Worm (Caenorhabditis elegans) whole organism, L4 larva: Measurements from ENCODE around the gene T09A5.14.

Source experiments
- F26F4.8 ChIP-seq: fragments of 200-800 bp; sonication (Bioruptor generic); conservative IDR thresholded peaks from 2 replicates; pipeline ENCODE4 v1.3.6; 2022; ENCODE audit warnings: missing genetic modification characterization, missing compliant biosample characterization
- F49E8.2 ChIP-seq: sonication (generic microtip); optimal IDR thresholded peaks from 2 replicates; lab custom pipeline; 2016; ENCODE audit warnings: missing compliant biosample characterization, mild to moderate bottlenecking, missing genetic modification characterization, borderline replicate concordance
- T20F7.1 ChIP-seq: fragments of 200-800 bp; sonication (Bioruptor generic); optimal IDR thresholded peaks from 2 replicates; lab custom pipeline; 2018; ENCODE audit warnings: mild to moderate bottlenecking, missing genetic modification characterization, missing compliant biosample characterization
- Y5F2A.4 ChIP-seq: fragments of 200-800 bp; sonication (Bioruptor generic); optimal IDR thresholded peaks from 2 replicates; lab custom pipeline; 2018; ENCODE audit warnings: mild to moderate bottlenecking, missing genetic modification characterization, missing compliant biosample characterization
- ZK546.5 ChIP-seq, 2 experiments: sonication (generic microtip); optimal IDR thresholded peaks; 2 replicates each; lab custom pipeline; 2017; ENCODE audit warnings: missing biosample characterization in 2 of 2, missing genetic modification characterization in 2 of 2
- arid-1 ChIP-seq: fragments of 200-800 bp; sonication (Bioruptor generic); conservative IDR thresholded peaks from 2 replicates; pipeline ENCODE4 v1.3.6; 2022; ENCODE audit warnings: missing genetic modification reagents, missing genetic modification characterization, missing compliant biosample characterization
- ceh-20 ChIP-seq: fragments of 200-800 bp; sonication (Bioruptor generic); IDR thresholded peaks from 2 replicates; pipeline ENCODE4 v1.3.6; 2022; ENCODE audit warnings: missing genetic modification reagents, missing genetic modification characterization, missing compliant biosample characterization
- ceh-32 ChIP-seq: sonication (generic microtip); optimal IDR thresholded peaks from 2 replicates; lab custom pipeline; 2016; ENCODE audit warnings: mild to moderate bottlenecking, missing genetic modification characterization, missing compliant biosample characterization; ENCODE audit not compliant: poor library complexity
- cey-2 ChIP-seq: sonication (generic microtip); optimal IDR thresholded peaks from 3 replicates; lab custom pipeline; 2017; ENCODE audit warnings: missing genetic modification characterization, mild to moderate bottlenecking, missing compliant biosample characterization, antibody characterized with exemption, borderline replicate concordance; ENCODE audit not compliant: insufficient read depth
- ctbp-1 ChIP-seq: fragments of 200-800 bp; sonication (Bioruptor generic); IDR thresholded peaks from 2 replicates; pipeline ENCODE4 v1.3.6; 2022; ENCODE audit warnings: missing genetic modification reagents, missing genetic modification characterization, missing compliant biosample characterization
- daf-16 ChIP-seq, 3 experiments: sonication (generic microtip); optimal IDR thresholded peaks; 2 replicates each; lab custom pipeline; 2016 to 2017; ENCODE audit warnings: missing genetic modification characterization in 3 of 3, missing genetic modification reagents in 3 of 3, mild to moderate bottlenecking in 2 of 3, missing compliant biosample characterization in 2 of 3, missing biosample characterization in 1 of 3, moderate library complexity in 1 of 3
- dmd-6 ChIP-seq: fragments of 200-800 bp; sonication (Bioruptor generic); IDR thresholded peaks from 2 replicates; pipeline ENCODE4 v1.3.6; 2022; ENCODE audit warnings: missing genetic modification reagents, missing genetic modification characterization, missing compliant biosample characterization
- dve-1 ChIP-seq: sonication (generic microtip); optimal IDR thresholded peaks from 2 replicates; lab custom pipeline; 2017; ENCODE audit warnings: antibody characterized with exemption, mild to moderate bottlenecking, missing genetic modification characterization, missing compliant biosample characterization; ENCODE audit not compliant: insufficient read depth
- fkh-10 ChIP-seq: fragments of 150-350 bp; optimal IDR thresholded peaks from 2 replicates; lab custom pipeline; 2014; ENCODE audit warnings: missing biosample characterization, missing genetic modification reagents, missing genetic modification characterization
- gei-8 ChIP-seq: fragments of 200-800 bp; sonication (Bioruptor generic); optimal IDR thresholded peaks from 2 replicates; lab custom pipeline; 2018; ENCODE audit warnings: mild to moderate bottlenecking, missing genetic modification characterization, missing compliant biosample characterization
- hlh-11 ChIP-seq: fragments of 200-800 bp; sonication (Bioruptor generic); optimal IDR thresholded peaks from 2 replicates; lab custom pipeline; 2018; ENCODE audit warnings: mild to moderate bottlenecking, missing genetic modification characterization, missing compliant biosample characterization
- hmg-1.1 ChIP-seq: fragments of 200-800 bp; sonication (Bioruptor generic); IDR thresholded peaks from 2 replicates; pipeline ENCODE4 v1.3.6; 2022; ENCODE audit warnings: missing genetic modification reagents, missing genetic modification characterization, missing compliant biosample characterization
- jun-1 ChIP-seq: fragments of 150-350 bp; optimal IDR thresholded peaks from 2 replicates; lab custom pipeline; 2014; ENCODE audit warnings: missing biosample characterization, missing genetic modification reagents, missing genetic modification characterization
- lin-1 ChIP-seq: fragments of 200-800 bp; sonication (Bioruptor generic); IDR thresholded peaks from 2 replicates; pipeline ENCODE4 v1.3.6; 2022; ENCODE audit warnings: missing genetic modification reagents, missing genetic modification characterization, missing compliant biosample characterization
- lin-38 ChIP-seq: fragments of 200-800 bp; sonication (Bioruptor generic); IDR thresholded peaks from 2 replicates; pipeline ENCODE4 v1.3.6; 2022; ENCODE audit warnings: missing genetic modification reagents, missing genetic modification characterization, missing compliant biosample characterization
- madf-5 ChIP-seq, 2 experiments: fragments of 200-800 bp; sonication (Bioruptor generic); IDR thresholded peaks; 2 replicates each; pipeline ENCODE4 v1.3.6; 2022; ENCODE audit warnings: missing compliant biosample characterization in 2 of 2, missing genetic modification characterization in 2 of 2
- madf-9 ChIP-seq: fragments of 200-800 bp; sonication (Bioruptor generic); conservative IDR thresholded peaks from 2 replicates; pipeline ENCODE4 v1.3.6; 2022; ENCODE audit warnings: missing genetic modification reagents, missing genetic modification characterization, missing compliant biosample characterization
- mdl-1 ChIP-seq, 2 experiments: fragments of 150-350 bp in 1 of 2; sonication (generic microtip) in 1 of 2; optimal IDR thresholded peaks; 2 replicates each; lab custom pipeline; 2014 to 2017; ENCODE audit warnings: missing biosample characterization in 2 of 2, missing genetic modification characterization in 2 of 2
- mep-1 ChIP-seq: fragments of 150-350 bp; sonication (generic microtip); optimal IDR thresholded peaks from 3 replicates; lab custom pipeline; 2014; ENCODE audit warnings: missing biosample characterization, missing genetic modification characterization
- mes-2 ChIP-seq: sonication (generic microtip); optimal IDR thresholded peaks from 2 replicates; lab custom pipeline; 2016; ENCODE audit warnings: missing genotype, mild to moderate bottlenecking, missing genetic modification characterization, missing compliant biosample characterization; ENCODE audit not compliant: poor library complexity, severe bottlenecking
- mxl-3 ChIP-seq: fragments of 200-800 bp; sonication (Bioruptor generic); optimal IDR thresholded peaks from 2 replicates; lab custom pipeline; 2018; ENCODE audit warnings: mild to moderate bottlenecking, missing genetic modification characterization, missing compliant biosample characterization
- nhr-102 ChIP-seq: sonication (generic microtip); optimal IDR thresholded peaks from 2 replicates; lab custom pipeline; 2016; ENCODE audit warnings: mild to moderate bottlenecking, missing genetic modification characterization, moderate library complexity, missing compliant biosample characterization
- nhr-237 ChIP-seq: sonication (generic microtip); optimal IDR thresholded peaks from 2 replicates; lab custom pipeline; 2017; ENCODE audit warnings: missing biosample characterization, missing genetic modification characterization
- nhr-25 ChIP-seq: sonication (generic microtip); optimal IDR thresholded peaks from 2 replicates; lab custom pipeline; 2017; ENCODE audit warnings: missing genetic modification characterization, mild to moderate bottlenecking, missing compliant biosample characterization, antibody characterized with exemption, moderate library complexity, borderline replicate concordance; ENCODE audit not compliant: insufficient read depth
- nhr-28 ChIP-seq: fragments of 150-350 bp; optimal IDR thresholded peaks from 2 replicates; lab custom pipeline; 2014; ENCODE audit warnings: missing biosample characterization, missing genetic modification characterization
- nhr-48 ChIP-seq: sonication (generic microtip); optimal IDR thresholded peaks from 2 replicates; lab custom pipeline; 2016; ENCODE audit warnings: mild to moderate bottlenecking, missing genetic modification characterization, missing compliant biosample characterization
- nhr-77 ChIP-seq: fragments of 150-350 bp; optimal IDR thresholded peaks from 2 replicates; lab custom pipeline; 2014; ENCODE audit warnings: missing biosample characterization, missing genetic modification characterization
- pha-4 ChIP-seq, 2 experiments: fragments of 150-350 bp in 1 of 2; fragments of 200-800 bp in 1 of 2; sonication (Bioruptor generic) in 1 of 2; IDR thresholded peaks in 1 of 2; optimal IDR thresholded peaks in 1 of 2; 2 replicates each; pipeline versions ENCODE4 v1.3.6 to Lab custom; 2014 to 2022; ENCODE audit warnings: missing genetic modification characterization in 2 of 2, missing genetic modification reagents in 2 of 2, missing biosample characterization in 1 of 2, missing compliant biosample characterization in 1 of 2
- php-3 ChIP-seq: fragments of 200-800 bp; sonication (Bioruptor generic); IDR thresholded peaks from 2 replicates; pipeline ENCODE4 v1.3.6; 2022; ENCODE audit warnings: missing genetic modification reagents, missing genetic modification characterization, missing compliant biosample characterization
- pqm-1 ChIP-seq: sonication (generic microtip); optimal IDR thresholded peaks from 2 replicates; lab custom pipeline; 2017; ENCODE audit warnings: missing biosample characterization, missing genetic modification characterization
- rbr-2 ChIP-seq: sonication (generic microtip); optimal IDR thresholded peaks from 2 replicates; lab custom pipeline; 2016; ENCODE audit warnings: missing genotype, missing genetic modification characterization, missing compliant biosample characterization
- saeg-2 ChIP-seq: fragments of 200-800 bp; sonication (Bioruptor generic); IDR thresholded peaks from 2 replicates; pipeline ENCODE4 v1.3.6; 2022; ENCODE audit warnings: missing genetic modification reagents, missing genetic modification characterization, missing compliant biosample characterization
- skn-1 ChIP-seq: fragments of 150-350 bp; optimal IDR thresholded peaks from 2 replicates; lab custom pipeline; 2014; ENCODE audit warnings: missing biosample characterization, missing genetic modification characterization
- tra-1 ChIP-seq: fragments of 200-800 bp; sonication (Bioruptor generic); IDR thresholded peaks from 2 replicates; pipeline ENCODE4 v1.3.6; 2022; ENCODE audit warnings: missing genetic modification reagents, missing genetic modification characterization, missing compliant biosample characterization
- unc-130 ChIP-seq: sonication (generic microtip); optimal IDR thresholded peaks from 2 replicates; lab custom pipeline; 2016; ENCODE audit warnings: missing genetic modification reagents, missing genetic modification characterization, missing compliant biosample characterization
- unc-62 ChIP-seq, 3 experiments: fragments of 150-350 bp in 1 of 3; sonication (generic microtip); optimal IDR thresholded peaks in 2 of 3; peaks in 1 of 3; 1 replicate in 1 of 3; 2 replicates in 2 of 3; lab custom pipeline; 2014 to 2017; ENCODE audit warnings: missing biosample characterization in 3 of 3, missing genetic modification characterization in 3 of 3, missing genetic modification reagents in 3 of 3, missing genotype in 1 of 3
- ztf-11 ChIP-seq: fragments of 150-350 bp; optimal IDR thresholded peaks from 2 replicates; lab custom pipeline; 2014; ENCODE audit warnings: missing biosample characterization, missing genetic modification characterization

Gene T09A5.14

DNA sequence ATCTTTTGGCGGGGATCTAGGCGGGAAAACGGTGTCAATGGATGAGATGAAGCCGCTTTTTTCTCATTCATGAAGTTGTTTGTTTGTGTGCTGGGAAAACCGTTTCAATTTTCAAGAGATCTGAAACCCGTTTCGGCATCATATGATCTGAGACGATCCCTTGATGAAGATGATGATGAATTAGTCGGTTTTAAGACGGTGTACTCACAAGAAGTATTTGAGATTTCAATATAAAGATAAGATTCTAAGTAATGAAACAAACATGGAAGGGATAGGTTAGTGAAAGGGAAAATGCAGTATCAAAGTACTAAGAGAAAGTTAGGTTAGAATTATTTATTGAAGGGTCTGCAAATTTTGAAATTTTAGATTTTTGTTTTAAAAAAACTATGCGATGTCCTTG, 24.0 kb upstream of the T09A5.14 start:
- TF ChIP-seq madf-5 (GFP tag; IDR thresholded peaks at IDR 0.05; lab: Robert Waterston, UW) (no peak), unc-62 (GFP tag; optimal IDR thresholded peaks at IDR 0.05 in 1 of 2; lab: Kevin White, UChicago) (peak in 1 of 2 experiments; percentile 98), unc-62 (tag; optimal IDR thresholded peaks at IDR 0.05; lab: Kevin White, UChicago) (no peak)

DNA sequence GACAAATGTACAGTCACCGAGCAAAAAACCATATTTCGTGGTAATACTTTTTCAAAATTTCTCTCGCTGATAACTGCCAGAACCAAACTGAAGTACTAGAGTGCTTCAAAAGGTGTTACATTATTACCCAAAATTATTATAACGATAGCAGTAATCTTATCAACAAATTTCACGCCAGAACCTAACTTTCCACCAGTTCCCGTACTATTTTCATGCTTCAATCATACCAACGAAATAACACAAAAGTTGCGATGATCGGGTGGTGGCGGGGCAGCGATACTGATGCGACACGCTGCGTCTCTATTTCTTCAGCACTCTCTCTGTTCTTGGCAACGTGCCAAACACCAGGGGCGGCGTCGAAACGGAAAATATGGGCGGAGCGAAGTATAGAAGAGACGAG, 23.2 kb upstream of the T09A5.14 start:
- TF ChIP-seq skn-1 (tag; lab: Kevin White, UChicago) (no peak), lin-38 (GFP tag; lab: Robert Waterston, UW) (no peak), mdl-1 (tag; optimal IDR thresholded peaks at IDR 0.05; lab: Kevin White, UChicago) (peak in 1 of 2 experiments; percentile 31), hlh-11 (tag; lab: Kevin White, UChicago) (peak; percentile 87), lin-1 (peak; percentile 40; the same call in 1 of the 2 replicates), cey-2 (peak; percentile 10), ceh-32 (tag; lab: Kevin White, UChicago) (no peak), madf-9 (GFP tag; lab: Robert Waterston, UW) (0 out of 2 replicates have a peak, but pooled peaks have one; percentile 13), pqm-1 (tag; lab: Kevin White, UChicago) (peak; percentile 95), php-3 (GFP tag; lab: Robert Waterston, UW) (peak; percentile 72; the same call in 1 of the 2 replicates), T20F7.1 (peak; percentile 8), jun-1 (tag; lab: Kevin White, UChicago) (peak; percentile 22), arid-1 (GFP tag; lab: Robert Waterston, UW) (no peak), gei-8 (GFP tag; lab: Kevin White, UChicago) (no peak), nhr-77 (tag; lab: Kevin White, UChicago) (peak; percentile 33), ceh-20 (GFP tag; lab: Robert Waterston, UW) (no peak), F26F4.8 (GFP tag; lab: Robert Waterston, UW) (no peak), fkh-10 (GFP tag; lab: Kevin White, UChicago) (no peak), daf-16 (GFP tag; optimal IDR thresholded peaks at IDR 0.05; lab: Kevin White, UChicago) (peak in 1 of 2 experiments; percentile 27), daf-16 (tag; optimal IDR thresholded peaks at IDR 0.05; lab: Kevin White, UChicago) (peak; percentile 42), tra-1 (peak; percentile 84; the same call in 1 of the 2 replicates), nhr-25 (tag; lab: Kevin White, UChicago) (no peak), nhr-48 (tag; lab: Kevin White, UChicago) (peak; percentile 68), nhr-237 (tag; lab: Kevin White, UChicago) (no peak), unc-62 (GFP tag; optimal IDR thresholded peaks at IDR 0.05 in 1 of 2; lab: Kevin White, UChicago) (peak in 1 of 2 experiments; percentile 93), unc-62 (tag; optimal IDR thresholded peaks at IDR 0.05; lab: Kevin White, UChicago) (no peak), pha-4 (GFP tag; IDR thresholded peaks at IDR 0.05; lab: Robert Waterston, UW) (peak; percentile 52; the same call in 1 of the 2 replicates), pha-4 (tag; optimal IDR thresholded peaks at IDR 0.05; lab: Kevin White, UChicago) (no peak), dve-1 (tag; lab: Kevin White, UChicago) (peak; percentile 70), rbr-2 (tag; lab: Kevin White, UChicago) (no peak), ctbp-1 (GFP tag; lab: Robert Waterston, UW) (no peak), mep-1 (tag; lab: Kevin White, UChicago) (peak; percentile 23), unc-130 (GFP tag; lab: Kevin White, UChicago) (no peak), nhr-102 (tag; lab: Kevin White, UChicago) (peak; percentile 16), ZK546.5 (tag; optimal IDR thresholded peaks at IDR 0.05; lab: Kevin White, UChicago) (no peak), Y5F2A.4 (no peak), F49E8.2 (tag; lab: Kevin White, UChicago) (no peak), mes-2 (tag; lab: Kevin White, UChicago) (peak; percentile 17), hmg-1.1 (no peak), dmd-6 (GFP tag; lab: Robert Waterston, UW) (peak; percentile 86), saeg-2 (GFP tag; lab: Robert Waterston, UW) (no peak), ztf-11 (tag; lab: Kevin White, UChicago) (no peak), mxl-3 (GFP tag; lab: Kevin White, UChicago) (peak; percentile 56), nhr-28 (tag; lab: Kevin White, UChicago) (peak; percentile 78)
- TF ChIP-seq, all 104 proteins: peak for 22
